Worm (Caenorhabditis elegans): ENCODE results near the gene abcf-2.
A peak's percentile ranks its signal among the peaks of the same experiment; 100 is the strongest.

abcf-2 gene

ce11 chrIII:13465918-13466592 is 4.0 kb upstream of the abcf-2 start, which contains the start of gene cdk-5 (continued):
- peak; percentile 22 for TF ChIP-seq aly-2 (tag; optimal IDR thresholded peaks at IDR 0.05)
- no peak for TF ChIP-seq nhr-23 (tag; optimal IDR thresholded peaks at IDR 0.05)
- TF ChIP-seq nhr-11 (tag; optimal IDR thresholded peaks at IDR 0.05) = no peak
- peak; percentile 81 for TF ChIP-seq ama-1 (optimal IDR thresholded peaks at IDR 0.05)
- TF ChIP-seq ztf-1 (GFP tag; conservative IDR thresholded peaks at IDR 0.05) = no peak
- TF ChIP-seq ZK546.5 (tag; optimal IDR thresholded peaks at IDR 0.05) = peak; percentile 83
- peak; percentile 20 for TF ChIP-seq snpc-4 (tag; optimal IDR thresholded peaks at IDR 0.05)
- TF ChIP-seq egl-27 (tag; optimal IDR thresholded peaks at IDR 0.05) = peak; percentile 86
- no peak for TF ChIP-seq unc-39 (tag; optimal IDR thresholded peaks at IDR 0.05)
- TF ChIP-seq sem-4 (tag; optimal IDR thresholded peaks at IDR 0.05) = peak; percentile 74
- TF ChIP-seq lin-13 (GFP tag; optimal IDR thresholded peaks at IDR 0.05) = peak; percentile 88
- TF ChIP-seq peb-1 (tag; optimal IDR thresholded peaks at IDR 0.05) = no peak
- TF ChIP-seq nhr-21 (tag; optimal IDR thresholded peaks at IDR 0.05) = peak; percentile 93
- TF ChIP-seq nhr-10 (tag; optimal IDR thresholded peaks at IDR 0.05) = peak; percentile 65

- TF ChIP-seq nhr-6 (tag; optimal IDR thresholded peaks at IDR 0.05) = peak; percentile 60
- peak; percentile 38 to 82 for TF ChIP-seq lsy-2 (tag; optimal IDR thresholded peaks at IDR 0.05)
- TF ChIP-seq F13H6.1 (tag; optimal IDR thresholded peaks at IDR 0.05) = peak; percentile 83
- TF ChIP-seq C34F6.9 (tag; optimal IDR thresholded peaks at IDR 0.05) = peak; percentile 56
- TF ChIP-seq zag-1 (tag; optimal IDR thresholded peaks at IDR 0.05) = peak; percentile 63
- no peak for TF ChIP-seq lin-11 (tag; optimal IDR thresholded peaks at IDR 0.05)
- TF ChIP-seq nhr-25 (tag; optimal IDR thresholded peaks at IDR 0.05) = peak; percentile 53
- TF ChIP-seq ztf-1 (GFP tag; conservative IDR thresholded peaks at IDR 0.05) = 0 out of 2 replicates have a peak, but pooled peaks have one; percentile 20
- peak; percentile 77 for TF ChIP-seq ztf-4 (tag; optimal IDR thresholded peaks at IDR 0.05)
- TF ChIP-seq nhr-10 (tag; optimal IDR thresholded peaks at IDR 0.05) = peak; percentile 33
- peak; percentile 20 for TF ChIP-seq nhr-237 (tag; optimal IDR thresholded peaks at IDR 0.05)
- no peak for TF ChIP-seq nhr-23 (tag; optimal IDR thresholded peaks at IDR 0.05)
- TF ChIP-seq sma-9 (GFP tag; optimal IDR thresholded peaks at IDR 0.05) = peak; percentile 92
- TF ChIP-seq sma-9 (tag; optimal IDR thresholded peaks at IDR 0.05) = no peak
- peak; percentile 54 for TF ChIP-seq Y55F3AM.14 (GFP tag; optimal IDR thresholded peaks at IDR 0.05)
- TF ChIP-seq unc-62 (GFP tag; optimal IDR thresholded peaks at IDR 0.05) = no peak
- peak; percentile 86 for TF ChIP-seq nhr-21 (tag; optimal IDR thresholded peaks at IDR 0.05)
- TF ChIP-seq mab-5 (tag; optimal IDR thresholded peaks at IDR 0.05) = no peak
- peak; percentile 69 for TF ChIP-seq lin-13 (GFP tag; optimal IDR thresholded peaks at IDR 0.05)
- TF ChIP-seq lin-39 (tag; optimal IDR thresholded peaks at IDR 0.05) = no peak
- peak; percentile 23 for TF ChIP-seq nhr-77 (tag; optimal IDR thresholded peaks at IDR 0.05)
- TF ChIP-seq aly-2 (tag; optimal IDR thresholded peaks at IDR 0.05) = peak; percentile 8
- no peak for TF ChIP-seq skn-1 (tag; optimal IDR thresholded peaks at IDR 0.05)
- no peak for TF ChIP-seq ceh-16 (tag; optimal IDR thresholded peaks at IDR 0.05)
- peak in 1 of 2 experiments; percentile 42 for TF ChIP-seq mdl-1 (tag; optimal IDR thresholded peaks at IDR 0.05)
- TF ChIP-seq blmp-1 (tag; optimal IDR thresholded peaks at IDR 0.05; ENCODE audit: insufficient read depth) = peak; percentile 53
- TF ChIP-seq fos-1 (tag; optimal IDR thresholded peaks at IDR 0.05) = peak; percentile 63
- peak; percentile 60 for TF ChIP-seq gmeb-1 (tag; optimal IDR thresholded peaks at IDR 0.05)
- TF ChIP-seq mbf-1 (tag; optimal IDR thresholded peaks at IDR 0.05) = no peak
- no peak for TF ChIP-seq elt-1 (tag; optimal IDR thresholded peaks at IDR 0.05)
- TF ChIP-seq sem-4 (tag; optimal IDR thresholded peaks at IDR 0.05) = peak; percentile 26
- no peak for TF ChIP-seq alr-1 (tag; optimal IDR thresholded peaks at IDR 0.05)
- TF ChIP-seq ama-1 (optimal IDR thresholded peaks at IDR 0.05) = peak; percentile 96
- peak; percentile 85 for TF ChIP-seq nhr-129 (tag; optimal IDR thresholded peaks at IDR 0.05)
- peak; percentile 90 for TF ChIP-seq crh-2 (tag; optimal IDR thresholded peaks at IDR 0.05)
- TF ChIP-seq elt-3 (tag; optimal IDR thresholded peaks at IDR 0.05) = no peak
- no peak for TF ChIP-seq peb-1 (tag; optimal IDR thresholded peaks at IDR 0.05)
- TF ChIP-seq snpc-4 (tag; optimal IDR thresholded peaks at IDR 0.05) = no peak
- TF ChIP-seq nhr-12 (tag; optimal IDR thresholded peaks at IDR 0.05) = no peak
- peak; percentile 66 for TF ChIP-seq sma-3 (GFP tag; optimal IDR thresholded peaks at IDR 0.05)
- peak; percentile 14 for TF ChIP-seq unc-55 (GFP tag; optimal IDR thresholded peaks at IDR 0.05)
- TF ChIP-seq ztf-11 (tag; optimal IDR thresholded peaks at IDR 0.05) = no peak
- TF ChIP-seq nhr-11 (tag; optimal IDR thresholded peaks at IDR 0.05) = peak; percentile 64
- TF ChIP-seq egl-27 (tag; optimal IDR thresholded peaks at IDR 0.05) = peak; percentile 28
- peak; percentile 56 for TF ChIP-seq ZK546.5 (tag; optimal IDR thresholded peaks at IDR 0.05)
- TF ChIP-seq ceh-82 (tag; optimal IDR thresholded peaks at IDR 0.05) = no peak
- no peak for TF ChIP-seq unc-39 (tag; optimal IDR thresholded peaks at IDR 0.05)
These were observed 2.7 kb upstream of the abcf-2 start, which contains the start of gene kel-3 for ce11 chrIII:13464493-13465362. Gene kel-3, plus strand, starts transcription at chrIII:13464820.
